Fruit fly (Drosophila melanogaster) whole organism, adult: ENCODE measurements around the gene Lsp1gamma.

ENCODE experiments used
- CG12768 ChIP-seq: fragments of 200-800 bp; sonication (Bioruptor generic); optimal IDR thresholded peaks from 2 replicates; lab custom pipeline; 2017; ENCODE audit warnings: missing biosample characterization, missing genetic modification characterization, mild to moderate bottlenecking, moderate library complexity, missing genetic modification reagents
- CG14711 ChIP-seq: fragments of 200-800 bp; sonication (Bioruptor generic); optimal IDR thresholded peaks from 2 replicates; lab custom pipeline; 2018; ENCODE audit warnings: missing biosample characterization, mild to moderate bottlenecking, missing genetic modification characterization, moderate library complexity
- CG5204 ChIP-seq: fragments of 200-800 bp; sonication (Bioruptor generic); optimal IDR thresholded peaks from 2 replicates; lab custom pipeline; 2016; ENCODE audit warnings: missing biosample characterization, missing genetic modification characterization
- CG7045 ChIP-seq: fragments of 200-800 bp; sonication (Bioruptor generic); optimal IDR thresholded peaks from 2 replicates; lab custom pipeline; 2017; ENCODE audit warnings: missing biosample characterization, mild to moderate bottlenecking, missing genetic modification characterization
- Clk ChIP-seq: fragments of 200-800 bp; sonication (Bioruptor generic); optimal IDR thresholded peaks from 2 replicates; lab custom pipeline; 2017; ENCODE audit warnings: missing biosample characterization, missing genetic modification characterization
- Mnt ChIP-seq: fragments of 200-800 bp; sonication (Bioruptor generic); optimal IDR thresholded peaks from 2 replicates; lab custom pipeline; 2016; ENCODE audit warnings: missing biosample characterization, mild to moderate bottlenecking, missing genetic modification characterization
- bab1 ChIP-seq: fragments of 200-800 bp; sonication (Bioruptor generic); optimal IDR thresholded peaks from 3 replicates; lab custom pipeline; 2019; ENCODE audit warnings: missing biosample characterization, mild to moderate bottlenecking, missing genetic modification characterization, moderate library complexity
- cic ChIP-seq: fragments of 200-800 bp; sonication (Bioruptor generic); optimal IDR thresholded peaks from 2 replicates; lab custom pipeline; 2017; ENCODE audit warnings: missing biosample characterization, mild to moderate bottlenecking, missing genetic modification characterization, moderate library complexity
- ovo ChIP-seq: fragments of 200-800 bp; sonication (Bioruptor generic); optimal IDR thresholded peaks from 2 replicates; lab custom pipeline; 2016; ENCODE audit warnings: missing biosample characterization, missing genetic modification characterization
- pad ChIP-seq: fragments of 200-800 bp; sonication (Bioruptor generic); optimal IDR thresholded peaks from 3 replicates; lab custom pipeline; 2017; ENCODE audit warnings: missing biosample characterization, missing genetic modification characterization, mild to moderate bottlenecking, moderate library complexity, missing genetic modification reagents

DNA sequence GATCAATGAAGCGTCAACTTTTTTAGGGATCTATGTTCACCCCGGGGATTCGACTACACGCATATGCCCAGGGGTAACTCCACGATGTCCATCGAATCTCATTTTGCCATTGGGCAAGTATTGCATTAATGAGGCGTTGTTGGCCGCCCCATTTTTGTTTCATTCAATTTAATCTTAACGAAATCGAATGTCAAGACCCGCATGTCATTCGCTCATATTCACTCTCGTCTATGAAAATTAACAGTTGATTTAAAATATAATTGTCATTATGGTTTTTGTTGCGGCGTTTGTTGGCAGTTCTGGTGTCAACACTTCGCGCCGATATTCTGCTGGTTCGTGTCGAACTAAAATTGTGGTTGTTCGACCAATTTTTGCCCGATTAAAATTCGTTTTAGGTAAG is 20.7 kb downstream of the Lsp1gamma start:
- TF ChIP-seq cic (GFP tag; lab: Kevin White, UChicago) (no peak), pad (GFP tag; lab: Kevin White, UChicago) (no peak), CG5204 (no peak), bab1 (no peak), ovo (GFP tag; lab: Kevin White, UChicago) (no peak), Clk (GFP tag; lab: Kevin White, UChicago) (no peak), CG12768 (GFP tag; lab: Kevin White, UChicago) (no peak), CG7045 (GFP tag; lab: Kevin White, UChicago) (no peak), CG14711 (tag; lab: Kevin White, UChicago) (no peak), Mnt (no peak)
